Worm (Caenorhabditis elegans) whole organism, young adult: ENCODE data around the gene clec-88.

Experiments
- efl-1 ChIP-seq: fragments of 150-350 bp; optimal IDR thresholded peaks from 2 replicates; lab custom pipeline; 2014; ENCODE audit warnings: missing biosample characterization, missing genetic modification reagents, missing genetic modification characterization
- ekl-4 ChIP-seq: fragments of 200-800 bp; sonication (Bioruptor generic); IDR thresholded peaks from 2 replicates; pipeline ENCODE4 v1.3.6; 2022; ENCODE audit warnings: missing genetic modification reagents, missing genetic modification characterization, missing compliant biosample characterization
- hmg-1.2 ChIP-seq: fragments of 200-800 bp; sonication (Bioruptor generic); IDR thresholded peaks from 2 replicates; pipeline ENCODE4 v1.3.6; 2022; ENCODE audit warnings: missing genetic modification reagents, missing genetic modification characterization, missing compliant biosample characterization
- lin-35 ChIP-seq, 3 experiments: fragments of 150-350 bp in 2 of 3; sonication (generic microtip) in 1 of 3; optimal IDR thresholded peaks; 2 replicates each; lab custom pipeline; 2014 to 2018; ENCODE audit warnings: missing biosample characterization in 3 of 3, missing genetic modification characterization in 3 of 3, missing genetic modification reagents in 3 of 3
- lsl-1 ChIP-seq: fragments of 200-800 bp; sonication (Bioruptor generic); optimal IDR thresholded peaks from 2 replicates; lab custom pipeline; 2018; ENCODE audit warnings: mild to moderate bottlenecking, missing genetic modification characterization, moderate library complexity, missing compliant biosample characterization
- mel-28 ChIP-seq: sonication (generic microtip); optimal IDR thresholded peaks from 2 replicates; lab custom pipeline; 2016; ENCODE audit warnings: borderline replicate concordance, mild to moderate bottlenecking, missing genetic modification characterization, missing compliant biosample characterization

DNA sequence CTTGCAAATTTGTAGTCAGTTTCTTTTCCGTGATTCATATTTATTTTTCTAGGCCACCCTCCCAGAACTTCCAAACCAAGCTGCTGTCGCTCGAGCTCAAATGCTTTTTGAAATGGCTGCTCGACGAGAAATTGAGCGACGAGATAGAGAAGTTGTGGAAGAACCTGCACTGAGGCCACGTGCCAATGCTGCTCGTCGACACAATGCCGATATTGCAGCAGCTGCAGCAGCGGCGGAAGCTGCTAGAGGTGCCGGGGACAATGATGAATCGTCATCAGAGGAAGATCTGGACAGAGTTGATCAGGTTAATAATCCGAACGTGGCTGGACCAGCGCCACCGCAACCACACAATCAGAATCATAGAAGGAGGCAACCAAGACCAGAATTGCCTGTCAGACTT is 7.8 kb downstream of the clec-88 start:
- TF ChIP-seq lsl-1 (GFP tag; lab: Kevin White, UChicago) (no peak), ekl-4 (GFP tag; lab: Robert Waterston, UW) (no peak), lin-35 (GFP tag; optimal IDR thresholded peaks at IDR 0.05; lab: Kevin White, UChicago) (no peak), efl-1 (no peak), mel-28 (tag; lab: Kevin White, UChicago) (no peak), hmg-1.2 (GFP tag; lab: Robert Waterston, UW) (no peak)
